Worm (Caenorhabditis elegans) whole organism, L4 larva: ENCODE measurements around the gene C16D9.5.
A peak's percentile ranks its signal among the peaks of the same experiment; 100 is the strongest.

Experiments
- T20F7.1 ChIP-seq: fragments of 200-800 bp; sonication (Bioruptor generic); optimal IDR thresholded peaks from 2 replicates; lab custom pipeline; 2018; ENCODE audit warnings: mild to moderate bottlenecking, missing genetic modification characterization, missing compliant biosample characterization
- aha-1 ChIP-seq: fragments of 150-350 bp; peaks from one replicate; lab custom pipeline; 2014; ENCODE audit warnings: missing biosample characterization, missing genetic modification characterization
- daf-16 ChIP-seq, 3 experiments: sonication (generic microtip); optimal IDR thresholded peaks; 2 replicates each; lab custom pipeline; 2016 to 2017; ENCODE audit warnings: missing genetic modification characterization in 3 of 3, missing genetic modification reagents in 3 of 3, mild to moderate bottlenecking in 2 of 3, missing compliant biosample characterization in 2 of 3, missing biosample characterization in 1 of 3, moderate library complexity in 1 of 3
- egl-43 ChIP-seq: fragments of 200-800 bp; sonication (Bioruptor generic); IDR thresholded peaks from 2 replicates; pipeline ENCODE4 v1.3.6; 2022; ENCODE audit warnings: missing genetic modification reagents, missing genetic modification characterization, missing compliant biosample characterization
- hlh-30 ChIP-seq: sonication (generic microtip); optimal IDR thresholded peaks from 2 replicates; lab custom pipeline; 2017; ENCODE audit warnings: antibody characterized with exemption, mild to moderate bottlenecking, missing genetic modification characterization, missing compliant biosample characterization; ENCODE audit not compliant: insufficient read depth
- nhr-11 ChIP-seq: fragments of 150-350 bp; optimal IDR thresholded peaks from 2 replicates; lab custom pipeline; 2014; ENCODE audit warnings: missing biosample characterization, missing genetic modification characterization
- unc-62 ChIP-seq, 3 experiments: fragments of 150-350 bp in 1 of 3; sonication (generic microtip); optimal IDR thresholded peaks in 2 of 3; peaks in 1 of 3; 1 replicate in 1 of 3; 2 replicates in 2 of 3; lab custom pipeline; 2014 to 2017; ENCODE audit warnings: missing biosample characterization in 3 of 3, missing genetic modification characterization in 3 of 3, missing genetic modification reagents in 3 of 3, missing genotype in 1 of 3

C16D9.5 gene

ce11 chrV:8195889-8196418 is 49.4 kb downstream of the C16D9.5 start, which contains the start of gene F20D6.10:
TSS of gene F20D6.10 (minus strand) at chrV:8195939.
- TF ChIP-seq aha-1 (tag; lab: Kevin White, UChicago) (peak; percentile 58), hlh-30 (peak; percentile 41), nhr-11 (peak; percentile 34), egl-43 (GFP tag; lab: Robert Waterston, UW) (no peak), T20F7.1 (GFP tag; lab: Kevin White, UChicago) (no peak), daf-16 (GFP tag; optimal IDR thresholded peaks at IDR 0.05; lab: Kevin White, UChicago) (peak in 1 of 2 experiments; percentile 55), daf-16 (tag; optimal IDR thresholded peaks at IDR 0.05; lab: Kevin White, UChicago) (no peak), unc-62 (GFP tag; optimal IDR thresholded peaks at IDR 0.05 in 1 of 2; lab: Kevin White, UChicago) (peak in 1 of 2 experiments; percentile 33), unc-62 (tag; optimal IDR thresholded peaks at IDR 0.05; lab: Kevin White, UChicago) (no peak)
